Fruit fly (Drosophila melanogaster) whole organism, embryonic: ENCODE data around the gene CG8301.
A peak's percentile ranks its signal among the peaks of the same experiment; 100 is the strongest.

Experiments used
- Antp ChIP-seq: fragments of 200-800 bp; sonication (Bioruptor generic); optimal IDR thresholded peaks from 3 replicates; lab custom pipeline; 2016; ENCODE audit warnings: missing biosample characterization, missing genetic modification characterization
- CG10274 ChIP-seq: fragments of 200-800 bp; sonication (Bioruptor generic); optimal IDR thresholded peaks from 3 replicates; lab custom pipeline; 2017; ENCODE audit warnings: missing biosample characterization, mild to moderate bottlenecking, missing genetic modification characterization
- CG10543 ChIP-seq: fragments of 200-800 bp; sonication (Bioruptor generic); optimal IDR thresholded peaks from 3 replicates; lab custom pipeline; 2017; ENCODE audit warnings: missing biosample characterization, mild to moderate bottlenecking, missing genetic modification characterization, moderate library complexity
- CG10654 ChIP-seq: fragments of 200-800 bp; sonication (Bioruptor generic); optimal IDR thresholded peaks from 2 replicates; lab custom pipeline; 2016; ENCODE audit warnings: missing biosample characterization, missing genetic modification characterization
- CG11723 ChIP-seq: fragments of 200-800 bp; sonication (Bioruptor generic); optimal IDR thresholded peaks from 2 replicates; lab custom pipeline; 2017; ENCODE audit warnings: missing biosample characterization, mild to moderate bottlenecking, missing genetic modification characterization
- CG12104 ChIP-seq: fragments of 200-800 bp; sonication (Bioruptor generic); optimal IDR thresholded peaks from 3 replicates; lab custom pipeline; 2016; ENCODE audit warnings: missing biosample characterization, missing genetic modification characterization
- CG13123 ChIP-seq: fragments of 200-800 bp; sonication (Bioruptor generic); optimal IDR thresholded peaks from 2 replicates; lab custom pipeline; 2016; ENCODE audit warnings: missing biosample characterization, missing genetic modification characterization
- CG13296 ChIP-seq: fragments of 200-800 bp; sonication (Bioruptor generic); optimal IDR thresholded peaks from 3 replicates; lab custom pipeline; 2018; ENCODE audit warnings: missing biosample characterization, mild to moderate bottlenecking, missing genetic modification characterization
- CG14965 ChIP-seq: fragments of 200-800 bp; sonication (Bioruptor generic); optimal IDR thresholded peaks from 2 replicates; lab custom pipeline; 2016; ENCODE audit warnings: missing biosample characterization, missing genetic modification characterization, borderline replicate concordance
- CG16815 ChIP-seq: fragments of 200-800 bp; sonication (Bioruptor generic); optimal IDR thresholded peaks from 3 replicates; lab custom pipeline; 2017; ENCODE audit warnings: missing biosample characterization, mild to moderate bottlenecking, missing genetic modification characterization
- CG17802 ChIP-seq: fragments of 200-800 bp; sonication (Bioruptor generic); optimal IDR thresholded peaks from 2 replicates; lab custom pipeline; 2018; ENCODE audit warnings: missing biosample characterization, mild to moderate bottlenecking, missing genetic modification characterization, moderate library complexity
- CG2120 ChIP-seq: fragments of 200-800 bp; sonication (Bioruptor generic); optimal IDR thresholded peaks from 3 replicates; lab custom pipeline; 2016; ENCODE audit warnings: missing biosample characterization, missing genetic modification characterization
- CG2678 ChIP-seq: fragments of 200-800 bp; sonication (Bioruptor generic); optimal IDR thresholded peaks from 3 replicates; lab custom pipeline; 2019; ENCODE audit warnings: missing biosample characterization, mild to moderate bottlenecking, missing genetic modification characterization, moderate library complexity
- CG3065 ChIP-seq: fragments of 200-800 bp; sonication (Bioruptor generic); optimal IDR thresholded peaks from 2 replicates; lab custom pipeline; 2016; ENCODE audit warnings: missing biosample characterization, missing genetic modification characterization
- CG32772 ChIP-seq: fragments of 200-800 bp; sonication (Bioruptor generic); IDR thresholded peaks from 2 replicates; pipeline ENCODE4 v1.3.6; 2022; ENCODE audit warnings: missing biosample characterization, missing genetic modification characterization
- CG42726 ChIP-seq: fragments of 200-800 bp; sonication (Bioruptor generic); IDR thresholded peaks from 2 replicates; pipeline ENCODE4 v1.3.6; 2022; ENCODE audit warnings: missing biosample characterization, missing genetic modification characterization; ENCODE audit not compliant: partially characterized antibody
- CG4328 ChIP-seq: fragments of 200-800 bp; sonication (Bioruptor generic); optimal IDR thresholded peaks from 3 replicates; lab custom pipeline; 2017; ENCODE audit warnings: missing biosample characterization, missing genetic modification reagents, missing genetic modification characterization
- CG7556 ChIP-seq: fragments of 200-800 bp; sonication (Bioruptor generic); optimal IDR thresholded peaks from 2 replicates; lab custom pipeline; 2017; ENCODE audit warnings: missing biosample characterization, mild to moderate bottlenecking, missing genetic modification characterization
- CG8359 ChIP-seq: fragments of 200-800 bp; sonication (Bioruptor generic); optimal IDR thresholded peaks from 2 replicates; lab custom pipeline; 2017; ENCODE audit warnings: missing biosample characterization, mild to moderate bottlenecking, missing genetic modification characterization, borderline replicate concordance
- CkIIα-i1 ChIP-seq: fragments of 200-800 bp; sonication (Bioruptor generic); IDR thresholded peaks from 2 replicates; pipeline ENCODE4 v1.3.6; 2022; ENCODE audit warnings: missing biosample characterization, missing genetic modification characterization
- Dad ChIP-seq: fragments of 200-800 bp; sonication (Bioruptor generic); optimal IDR thresholded peaks from 3 replicates; lab custom pipeline; 2016; ENCODE audit warnings: missing biosample characterization, missing genetic modification characterization
- Hey ChIP-seq: fragments of 200-800 bp; sonication (Bioruptor generic); optimal IDR thresholded peaks from 3 replicates; lab custom pipeline; 2018; ENCODE audit warnings: missing biosample characterization, mild to moderate bottlenecking, missing genetic modification characterization
- MBD-R2 ChIP-seq: fragments of 200-800 bp; sonication (Bioruptor generic); IDR thresholded peaks from 2 replicates; pipeline ENCODE4 v1.3.6; 2022; ENCODE audit warnings: missing biosample characterization, missing genetic modification characterization
- MESR4 ChIP-seq: fragments of 200-800 bp; sonication (Bioruptor generic); optimal IDR thresholded peaks from 2 replicates; lab custom pipeline; 2018; ENCODE audit warnings: missing biosample characterization, mild to moderate bottlenecking, missing genetic modification characterization, moderate library complexity
- Mes4 ChIP-seq: fragments of 200-800 bp; sonication (Bioruptor generic); optimal IDR thresholded peaks from 2 replicates; lab custom pipeline; 2016; ENCODE audit warnings: missing biosample characterization, missing genetic modification characterization
- Mrtf ChIP-seq: fragments of 200-800 bp; sonication (Bioruptor generic); IDR thresholded peaks from 3 replicates; pipeline ENCODE4 v1.3.6; 2022; ENCODE audit warnings: missing biosample characterization, missing genetic modification characterization
- NC2β ChIP-seq: fragments of 200-800 bp; sonication (Bioruptor generic); optimal IDR thresholded peaks from 2 replicates; lab custom pipeline; 2016; ENCODE audit warnings: missing biosample characterization, missing genetic modification characterization
- NFAT ChIP-seq: fragments of 200-800 bp; sonication (Bioruptor generic); IDR thresholded peaks from 2 replicates; pipeline ENCODE4 v1.3.6; 2022; ENCODE audit warnings: missing biosample characterization, missing genetic modification characterization
- NK7.1 ChIP-seq: fragments of 200-800 bp; sonication (Bioruptor generic); optimal IDR thresholded peaks from 3 replicates; lab custom pipeline; 2016; ENCODE audit warnings: missing biosample characterization, missing genetic modification characterization
- Ravus ChIP-seq: fragments of 200-800 bp; sonication (Bioruptor generic); IDR thresholded peaks from 2 replicates; pipeline ENCODE4 v1.3.6; 2022; ENCODE audit warnings: missing biosample characterization, missing genetic modification characterization
- Sox102F ChIP-seq: fragments of 200-800 bp; sonication (Bioruptor generic); optimal IDR thresholded peaks from 2 replicates; lab custom pipeline; 2018; ENCODE audit warnings: missing biosample characterization, mild to moderate bottlenecking, missing genetic modification characterization, moderate library complexity
- Vsx1 ChIP-seq: fragments of 200-800 bp; sonication (Bioruptor generic); optimal IDR thresholded peaks from 2 replicates; lab custom pipeline; 2017; ENCODE audit warnings: missing biosample characterization, mild to moderate bottlenecking, missing genetic modification characterization, missing genetic modification reagents
- bbx ChIP-seq: fragments of 200-800 bp; sonication (Bioruptor generic); IDR thresholded peaks from 2 replicates; pipeline ENCODE4 v1.3.6; 2022; ENCODE audit warnings: missing biosample characterization, missing genetic modification characterization; ENCODE audit not compliant: partially characterized antibody
- br ChIP-seq: fragments of >200 bp; optimal IDR thresholded peaks from 2 replicates; lab custom pipeline; 2017
- cato ChIP-seq: fragments of 200-800 bp; sonication (Bioruptor generic); optimal IDR thresholded peaks from 2 replicates; lab custom pipeline; 2016; ENCODE audit warnings: missing biosample characterization, missing genetic modification characterization, borderline replicate concordance
- ci ChIP-seq: fragments of 200-800 bp; sonication (Bioruptor generic); IDR thresholded peaks from 3 replicates; pipeline ENCODE4 v1.3.6; 2022; ENCODE audit warnings: missing biosample characterization, missing genetic modification characterization
- crc ChIP-seq: fragments of 200-800 bp; sonication (Bioruptor generic); optimal IDR thresholded peaks from 2 replicates; lab custom pipeline; 2016; ENCODE audit warnings: missing biosample characterization, missing genetic modification characterization
- dysf ChIP-seq: fragments of 200-800 bp; sonication (Bioruptor generic); IDR thresholded peaks from 3 replicates; pipeline ENCODE4 v1.3.6; 2022; ENCODE audit warnings: missing biosample characterization, missing genetic modification characterization
- grau ChIP-seq: fragments of 200-800 bp; optimal IDR thresholded peaks from 3 replicates; lab custom pipeline; 2019; ENCODE audit warnings: missing biosample characterization, mild to moderate bottlenecking, missing genetic modification characterization, moderate library complexity
- gro ChIP-seq: fragments of 200-800 bp; sonication (Bioruptor generic); optimal IDR thresholded peaks from 2 replicates; lab custom pipeline; 2016; ENCODE audit warnings: missing biosample characterization, missing genetic modification characterization
- hb ChIP-seq: fragments of 200-800 bp; sonication (Bioruptor generic); IDR thresholded peaks from 3 replicates; pipeline ENCODE4 v1.3.6; 2022; ENCODE audit warnings: missing biosample characterization, missing genetic modification characterization; ENCODE audit not compliant: partially characterized antibody
- ind ChIP-seq: fragments of 200-800 bp; sonication (Bioruptor generic); optimal IDR thresholded peaks from 3 replicates; lab custom pipeline; 2016; ENCODE audit warnings: missing biosample characterization, missing genetic modification characterization
- lab ChIP-seq: fragments of 200-800 bp; sonication (Bioruptor generic); optimal IDR thresholded peaks from 3 replicates; lab custom pipeline; 2017; ENCODE audit warnings: missing biosample characterization, missing genetic modification characterization, mild to moderate bottlenecking, moderate library complexity, missing genetic modification reagents
- odd ChIP-seq: fragments of 200-800 bp; sonication (Bioruptor generic); optimal IDR thresholded peaks from 2 replicates; lab custom pipeline; 2017; ENCODE audit warnings: missing biosample characterization, mild to moderate bottlenecking, missing genetic modification characterization
- prd ChIP-seq, 3 experiments: fragments of >200 bp in 2 of 3; fragments of 200-800 bp in 1 of 3; sonication (Bioruptor generic) in 1 of 3; optimal IDR thresholded peaks in 2 of 3; IDR thresholded peaks in 1 of 3; 2 replicates in 2 of 3; 3 replicates in 1 of 3; pipeline versions ENCODE4 v1.3.6 to Lab custom; 2017 to 2022; ENCODE audit warnings: missing biosample characterization in 1 of 3, missing genetic modification characterization in 1 of 3
- ranshi ChIP-seq: fragments of 200-800 bp; sonication (Bioruptor generic); IDR thresholded peaks from 2 replicates; pipeline ENCODE4 v1.3.6; 2022; ENCODE audit warnings: missing biosample characterization, missing genetic modification characterization
- run ChIP-seq: fragments of 200-800 bp; sonication (Bioruptor generic); optimal IDR thresholded peaks from 3 replicates; lab custom pipeline; 2018; ENCODE audit warnings: missing biosample characterization, mild to moderate bottlenecking, missing genetic modification characterization
- sens-2 ChIP-seq: fragments of 200-800 bp; sonication (Bioruptor generic); IDR thresholded peaks from 2 replicates; pipeline ENCODE4 v1.3.6; 2022; ENCODE audit warnings: missing biosample characterization, missing genetic modification characterization
- sqz ChIP-seq: fragments of 200-800 bp; sonication (Bioruptor generic); optimal IDR thresholded peaks from 3 replicates; lab custom pipeline; 2018; ENCODE audit warnings: missing biosample characterization, mild to moderate bottlenecking, missing genetic modification characterization
- ttk ChIP-seq: fragments of 200-800 bp; sonication (Bioruptor generic); IDR thresholded peaks from 2 replicates; pipeline ENCODE4 v2.1.2; 2022; ENCODE audit warnings: missing biosample characterization, missing genetic modification characterization

CG8301 gene

dm6 chr3R:9626880-9627401, 45.8 kb downstream of the CG8301 start, which contains the start of the genes CG9427 and CG8319 (continued):
- TF ChIP-seq CG4328 (GFP tag; lab: Kevin White, UChicago) = no peak
- TF ChIP-seq prd (optimal IDR thresholded peaks at IDR 0.05; lab: Kevin White, UChicago) = no peak
- TF ChIP-seq prd (GFP tag; IDR thresholded peaks at IDR 0.05; lab: Robert Waterston, UW) = peak; percentile 80
- no peak for TF ChIP-seq Hey (tag; lab: Kevin White, UChicago)
- no peak for TF ChIP-seq CG16815 (GFP tag; lab: Kevin White, UChicago)
- TF ChIP-seq grau = peak; percentile 70
- 0 out of 2 replicates have a peak, but pooled peaks have one; percentile 28 for TF ChIP-seq ranshi (GFP tag; lab: Robert Waterston, UW)
- no peak for TF ChIP-seq sens-2 (GFP tag; lab: Robert Waterston, UW)
- TF ChIP-seq Antp (GFP tag; lab: Kevin White, UChicago) = peak; percentile 2
- peak; percentile 28 for TF ChIP-seq NC2β (GFP tag; lab: Kevin White, UChicago)
- peak; percentile 66 for TF ChIP-seq CG10543
- TF ChIP-seq crc = no peak
- no peak for TF ChIP-seq Mrtf (GFP tag; lab: Robert Waterston, UW)
- peak; percentile 35 for TF ChIP-seq run (tag; lab: Kevin White, UChicago)
- TF ChIP-seq CG17802 = no peak
- no peak for TF ChIP-seq CkIIα-i1 (GFP tag; lab: Robert Waterston, UW)
- TF ChIP-seq Mes4 (GFP tag; lab: Kevin White, UChicago) = peak; percentile 49
- TF ChIP-seq lab = peak; percentile 53
- no peak for TF ChIP-seq CG10274 (GFP tag; lab: Kevin White, UChicago)
- TF ChIP-seq gro = peak; percentile 66
- TF ChIP-seq MBD-R2 (GFP tag; lab: Robert Waterston, UW) = peak; percentile 64
- TF ChIP-seq CG11723 (GFP tag; lab: Kevin White, UChicago) = no peak
- TF ChIP-seq CG14965 (GFP tag; lab: Kevin White, UChicago) = no peak
- no peak; the same call in 1 of the 2 replicates for TF ChIP-seq CG42726 (GFP tag; lab: Robert Waterston, UW)
- TF ChIP-seq MESR4 = peak; percentile 23
- no peak for TF ChIP-seq sqz (GFP tag; lab: Kevin White, UChicago)
- TF ChIP-seq hb (GFP tag; lab: Robert Waterston, UW) = peak; percentile 74
- TF ChIP-seq CG32772 = no peak
- TF ChIP-seq Ravus (GFP tag; lab: Robert Waterston, UW) = no peak
- TF ChIP-seq CG2678 (tag; lab: Kevin White, UChicago) = peak; percentile 67
- TF ChIP-seq CG8359 (GFP tag; lab: Kevin White, UChicago) = no peak
- peak; percentile 42 for TF ChIP-seq NFAT (GFP tag; lab: Robert Waterston, UW)
- TF ChIP-seq br (lab: Kevin White, UChicago) = no peak
- no peak for TF ChIP-seq NK7.1 (GFP tag; lab: Kevin White, UChicago)
- no peak for TF ChIP-seq Sox102F (GFP tag; lab: Kevin White, UChicago)
- TF ChIP-seq ttk (GFP tag; lab: Robert Waterston, UW) = no peak
- TF ChIP-seq odd (GFP tag; lab: Kevin White, UChicago) = no peak
- peak; percentile 30 for TF ChIP-seq CG12104
- 0 out of 3 replicates have a peak, but pooled peaks have one; percentile 21 for TF ChIP-seq dysf (GFP tag; lab: Robert Waterston, UW)
- TF ChIP-seq CG13296 (GFP tag; lab: Kevin White, UChicago) = peak; percentile 62
- no peak for TF ChIP-seq cato
- TF ChIP-seq Dad (GFP tag; lab: Kevin White, UChicago) = peak; percentile 23
- TF ChIP-seq bbx (GFP tag; lab: Robert Waterston, UW) = peak; percentile 74
- TF ChIP-seq CG2120 (GFP tag; lab: Kevin White, UChicago) = peak; percentile 83
- TF ChIP-seq ind (GFP tag; lab: Kevin White, UChicago) = peak; percentile 67
- TF ChIP-seq Vsx1 (GFP tag; lab: Kevin White, UChicago) = no peak
- peak; percentile 41 for TF ChIP-seq CG3065 (GFP tag; lab: Kevin White, UChicago)
- peak; percentile 37 for TF ChIP-seq CG13123
- peak; percentile 32 for TF ChIP-seq CG7556 (GFP tag; lab: Kevin White, UChicago)
- TF ChIP-seq ci (GFP tag; lab: Robert Waterston, UW) = peak; percentile 60; the same call in 1 of the 3 replicates
- TF ChIP-seq CG10654 = peak; percentile 40
